Fruit fly (Drosophila melanogaster): ENCODE measurements around the gene dac.

Gene dac

DNA sequence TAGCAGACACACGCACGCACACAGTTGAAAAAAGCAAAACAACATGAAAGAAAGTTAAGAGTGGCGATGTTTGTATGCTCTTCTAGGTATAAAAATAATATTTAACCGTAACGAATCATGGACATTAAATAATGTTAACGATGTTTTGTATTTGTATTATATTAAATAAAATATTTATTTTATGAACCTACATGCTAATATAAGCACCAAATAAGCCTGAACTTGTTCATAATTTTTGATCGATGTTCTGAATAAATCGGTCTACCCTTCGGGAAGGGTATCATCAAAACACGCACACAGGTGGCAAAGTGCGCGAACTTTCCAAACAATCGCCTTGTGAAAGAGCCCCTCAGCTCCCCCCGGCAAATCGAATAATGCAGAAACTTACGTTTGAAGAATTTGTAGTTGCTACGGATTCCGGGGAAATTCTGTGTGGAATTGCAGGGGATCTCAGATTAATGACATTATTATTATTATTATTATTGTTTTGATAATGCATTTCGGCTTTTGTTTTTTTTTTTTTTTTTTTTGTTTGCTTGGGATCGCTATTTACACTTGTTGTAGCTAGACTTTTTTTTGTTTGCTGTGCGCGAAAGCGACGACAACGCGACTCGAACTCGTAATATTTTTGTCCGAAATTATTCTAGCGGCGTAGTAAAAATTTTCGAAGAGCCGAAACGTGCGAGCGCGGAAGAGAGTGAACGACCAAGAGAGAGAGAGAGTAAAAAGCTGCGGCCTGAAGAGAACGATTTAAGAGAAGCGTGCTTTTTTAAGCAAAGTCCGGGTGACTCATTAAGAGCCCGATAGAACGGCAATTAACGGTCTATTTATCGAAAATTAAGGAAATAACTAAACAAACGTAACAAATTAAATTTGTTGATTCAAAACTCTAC lies 34.0 kb upstream of the dac start (continued):
- TF ChIP-seq Rfx (GFP tag; IDR thresholded peaks at IDR 0.05) (peak; percentile 30; the same call in 1 of the 2 replicates), Ets65A (GFP tag) (no peak), CG8281 (tag; optimal IDR thresholded peaks at IDR 0.05) (no peak), CG13424 (tag; optimal IDR thresholded peaks at IDR 0.05) (peak; percentile 56), CG6689 (GFP tag; IDR thresholded peaks at IDR 0.05) (no peak; the same call in 1 of the 2 replicates), CG3838 (GFP tag; optimal IDR thresholded peaks at IDR 0.05) (peak; percentile 67), esg (GFP tag; conservative IDR thresholded peaks at IDR 0.05) (peak; percentile 44), CG32532 (GFP tag; IDR thresholded peaks at IDR 0.05) (peak; percentile 50), CG4404 (GFP tag; IDR thresholded peaks at IDR 0.05) (no peak), kay (GFP tag; optimal IDR thresholded peaks at IDR 0.05) (no peak), tap (tag; optimal IDR thresholded peaks at IDR 0.05) (peak; percentile 8), gcm2 (GFP tag; optimal IDR thresholded peaks at IDR 0.05) (no peak), pnt (GFP tag; optimal IDR thresholded peaks at IDR 0.05) (no peak), CG11560 (tag; IDR thresholded peaks at IDR 0.05) (no peak), CG13624 (GFP tag; optimal IDR thresholded peaks at IDR 0.05) (peak; percentile 59), ems (GFP tag; optimal IDR thresholded peaks at IDR 0.05) (no peak), CG14667 (GFP tag; IDR thresholded peaks at IDR 0.05) (no peak), vfl (GFP tag; optimal IDR thresholded peaks at IDR 0.05) (no peak), Atf6 (GFP tag; IDR thresholded peaks at IDR 0.05) (no peak), CG2712 (tag; optimal IDR thresholded peaks at IDR 0.05) (peak; percentile 59), CG9817 (tag; optimal IDR thresholded peaks at IDR 0.05) (no peak), her (GFP tag; optimal IDR thresholded peaks at IDR 0.05) (no peak), dimm (GFP tag; IDR thresholded peaks at IDR 0.05) (no peak), CG12071 (GFP tag; optimal IDR thresholded peaks at IDR 0.05) (no peak), CG12104 (GFP tag; optimal IDR thresholded peaks at IDR 0.05) (peak; percentile 6), NfI (GFP tag; optimal IDR thresholded peaks at IDR 0.05) (peak; percentile 48), CG7372 (GFP tag; IDR thresholded peaks at IDR 0.05) (no peak), CG11093 (GFP tag; IDR thresholded peaks at IDR 0.05) (no peak), ara (GFP tag; IDR thresholded peaks at IDR 0.05) (peak; percentile 31; the same call in 1 of the 2 replicates), Hr3 (GFP tag; optimal IDR thresholded peaks at IDR 0.05) (no peak), Dbx (GFP tag; IDR thresholded peaks at IDR 0.05) (peak; percentile 12; the same call in 1 of the 3 replicates), NFAT (GFP tag; IDR thresholded peaks at IDR 0.05) (peak; percentile 34; the same call in 1 of the 2 replicates), lab (GFP tag; optimal IDR thresholded peaks at IDR 0.05) (peak; percentile 58), Lpt (GFP tag; optimal IDR thresholded peaks at IDR 0.05) (no peak), bab2 (GFP tag; optimal IDR thresholded peaks at IDR 0.05) (peak; percentile 27), nom (GFP tag; optimal IDR thresholded peaks at IDR 0.05) (peak; percentile 24), tll (GFP tag; optimal IDR thresholded peaks at IDR 0.05) (no peak), gcm (GFP tag; optimal IDR thresholded peaks at IDR 0.05) (peak; percentile 38), so (GFP tag; IDR thresholded peaks at IDR 0.05) (peak; percentile 16; the same call in 1 of the 3 replicates), rib (GFP tag; IDR thresholded peaks at IDR 0.05) (no peak), sd (tag; optimal IDR thresholded peaks at IDR 0.05) (peak; percentile 4), Tbp (GFP tag; optimal IDR thresholded peaks at IDR 0.05) (no peak), CG18599 (GFP tag; optimal IDR thresholded peaks at IDR 0.05) (peak; percentile 61), CG10959 (GFP tag; IDR thresholded peaks at IDR 0.05) (0 out of 2 replicates have a peak, but pooled peaks have one; percentile 10), al (GFP tag; IDR thresholded peaks at IDR 0.05) (no peak), H15 (GFP tag; IDR thresholded peaks at IDR 0.05) (0 out of 3 replicates have a peak, but pooled peaks have one; percentile 31), CG6854 (GFP tag; optimal IDR thresholded peaks at IDR 0.05) (no peak), Atf3 (GFP tag; optimal IDR thresholded peaks at IDR 0.05) (no peak), zen (tag; optimal IDR thresholded peaks at IDR 0.05) (no peak), odd (GFP tag; optimal IDR thresholded peaks at IDR 0.05) (no peak)

All from whole organism, embryonic.